Fruit fly (Drosophila melanogaster) whole organism, embryonic: ENCODE data around the gene CG3335.

Experiments
- Atf-2 ChIP-seq: fragments of 200-800 bp; sonication (Bioruptor generic); optimal IDR thresholded peaks from 2 replicates; lab custom pipeline; 2016; ENCODE audit warnings: missing biosample characterization, missing genetic modification characterization
- CG10321 ChIP-seq: fragments of 200-800 bp; sonication (Bioruptor generic); IDR thresholded peaks from 2 replicates; pipeline ENCODE4 v1.3.6; 2022; ENCODE audit warnings: missing biosample characterization, missing genetic modification characterization
- CG12236 ChIP-seq: fragments of 200-800 bp; sonication (Bioruptor generic); optimal IDR thresholded peaks from 2 replicates; lab custom pipeline; 2016; ENCODE audit warnings: missing biosample characterization, missing genetic modification characterization
- CG12769 ChIP-seq: fragments of 200-800 bp; sonication (Bioruptor generic); optimal IDR thresholded peaks from 2 replicates; lab custom pipeline; 2019; ENCODE audit warnings: missing biosample characterization, mild to moderate bottlenecking, missing genetic modification characterization, moderate library complexity
- CG13296 ChIP-seq: fragments of 200-800 bp; sonication (Bioruptor generic); optimal IDR thresholded peaks from 3 replicates; lab custom pipeline; 2018; ENCODE audit warnings: missing biosample characterization, mild to moderate bottlenecking, missing genetic modification characterization
- CG15011 ChIP-seq: fragments of 200-800 bp; sonication (Bioruptor generic); optimal IDR thresholded peaks from 3 replicates; lab custom pipeline; 2018; ENCODE audit warnings: missing biosample characterization, mild to moderate bottlenecking, missing genetic modification characterization
- CG15269 ChIP-seq: fragments of 200-800 bp; sonication (Bioruptor generic); optimal IDR thresholded peaks from 2 replicates; lab custom pipeline; 2018; ENCODE audit warnings: missing biosample characterization, mild to moderate bottlenecking, missing genetic modification characterization, moderate library complexity
- CG17328 ChIP-seq: fragments of 200-800 bp; sonication (Bioruptor generic); IDR thresholded peaks from 2 replicates; pipeline ENCODE4 v1.3.6; 2022; ENCODE audit warnings: missing biosample characterization, missing genetic modification characterization
- CG17829 ChIP-seq: fragments of 200-800 bp; optimal IDR thresholded peaks from 2 replicates; lab custom pipeline; 2019; ENCODE audit warnings: missing biosample characterization, mild to moderate bottlenecking, missing genetic modification characterization, moderate library complexity
- CG34224 ChIP-seq: fragments of 200-800 bp; sonication (Bioruptor generic); IDR thresholded peaks from 3 replicates; pipeline ENCODE4 v1.3.6; 2022; ENCODE audit warnings: missing biosample characterization, missing genetic modification characterization; ENCODE audit not compliant: partially characterized antibody
- CG4282 ChIP-seq: fragments of 200-800 bp; sonication (Bioruptor generic); optimal IDR thresholded peaks from 2 replicates; lab custom pipeline; 2016; ENCODE audit warnings: missing biosample characterization, missing genetic modification characterization
- CG4404 ChIP-seq: fragments of 200-800 bp; sonication (Bioruptor generic); IDR thresholded peaks from 2 replicates; pipeline ENCODE4 v1.3.6; 2022; ENCODE audit warnings: missing biosample characterization, missing genetic modification characterization
- CG4730 ChIP-seq: fragments of 200-800 bp; sonication (Bioruptor generic); IDR thresholded peaks from 2 replicates; pipeline ENCODE4 v1.3.6; 2022; ENCODE audit warnings: missing biosample characterization, missing genetic modification characterization
- CG4854 ChIP-seq: fragments of 200-800 bp; sonication (Bioruptor generic); optimal IDR thresholded peaks from 2 replicates; lab custom pipeline; 2016; ENCODE audit warnings: missing biosample characterization, missing genetic modification characterization, inconsistent platforms
- CG5180 ChIP-seq: fragments of 200-800 bp; sonication (Bioruptor generic); optimal IDR thresholded peaks from 3 replicates; lab custom pipeline; 2017; ENCODE audit warnings: missing biosample characterization, missing genetic modification characterization, mild to moderate bottlenecking, moderate library complexity, missing genetic modification reagents
- CG8290 ChIP-seq, 3 experiments: fragments of 200-800 bp; sonication (Bioruptor generic); optimal IDR thresholded peaks; 2 replicates each; lab custom pipeline; 2016 to 2019; ENCODE audit warnings: missing biosample characterization in 3 of 3, missing genetic modification characterization in 3 of 3, mild to moderate bottlenecking in 2 of 3, moderate library complexity in 1 of 3
- CTCF ChIP-seq: fragments of 200-800 bp; sonication (Bioruptor generic); optimal IDR thresholded peaks from 2 replicates; lab custom pipeline; 2017; ENCODE audit warnings: missing biosample characterization, mild to moderate bottlenecking, missing genetic modification characterization, moderate library complexity
- D ChIP-seq, 2 experiments: fragments of 200-800 bp in 1 of 2; fragments of >200 bp in 1 of 2; sonication (Bioruptor generic) in 1 of 2; optimal IDR thresholded peaks; 2 replicates in 1 of 2; 3 replicates in 1 of 2; lab custom pipeline; 2017; ENCODE audit warnings: mild to moderate bottlenecking in 1 of 2, missing biosample characterization in 1 of 2, missing genetic modification characterization in 1 of 2, missing genetic modification reagents in 1 of 2
- Deaf1 ChIP-seq: fragments of 200-800 bp; optimal IDR thresholded peaks from 3 replicates; lab custom pipeline; 2019; ENCODE audit warnings: missing biosample characterization, mild to moderate bottlenecking, missing genetic modification characterization, moderate library complexity
- Dek ChIP-seq: fragments of 200-800 bp; sonication (Bioruptor generic); optimal IDR thresholded peaks from 3 replicates; lab custom pipeline; 2019; ENCODE audit warnings: missing biosample characterization, mild to moderate bottlenecking, missing genetic modification characterization, moderate library complexity
- Doc2 ChIP-seq: fragments of 200-800 bp; sonication (Bioruptor generic); IDR thresholded peaks from 2 replicates; pipeline ENCODE4 v1.3.6; 2022; ENCODE audit warnings: missing biosample characterization, missing genetic modification characterization
- Dp ChIP-seq: fragments of 200-800 bp; sonication (Bioruptor generic); optimal IDR thresholded peaks from 2 replicates; lab custom pipeline; 2018; ENCODE audit warnings: missing biosample characterization, mild to moderate bottlenecking, missing genetic modification characterization, moderate library complexity
- Fer1 ChIP-seq: fragments of 200-800 bp; sonication (Bioruptor generic); optimal IDR thresholded peaks from 2 replicates; lab custom pipeline; 2017; ENCODE audit warnings: missing biosample characterization, mild to moderate bottlenecking, missing genetic modification characterization
- Hmx ChIP-seq: fragments of 200-800 bp; sonication (Bioruptor generic); optimal IDR thresholded peaks from 2 replicates; lab custom pipeline; 2016; ENCODE audit warnings: missing biosample characterization, missing genetic modification characterization
- Hr78 ChIP-seq, 2 experiments: fragments of 200-800 bp in 1 of 2; fragments of >200 bp in 1 of 2; sonication (Bioruptor generic) in 1 of 2; optimal IDR thresholded peaks; 2 replicates each; lab custom pipeline; 2017 to 2019; ENCODE audit warnings: missing biosample characterization in 2 of 2, missing genetic modification characterization in 2 of 2, mild to moderate bottlenecking in 1 of 2, moderate library complexity in 1 of 2
- MBD-R2 ChIP-seq: fragments of 200-800 bp; sonication (Bioruptor generic); IDR thresholded peaks from 2 replicates; pipeline ENCODE4 v1.3.6; 2022; ENCODE audit warnings: missing biosample characterization, missing genetic modification characterization
- Nf-YA ChIP-seq: fragments of 200-800 bp; sonication (Bioruptor generic); IDR thresholded peaks from 2 replicates; pipeline ENCODE4 v1.3.6; 2022; ENCODE audit warnings: missing biosample characterization, missing genetic modification characterization
- Opbp ChIP-seq: fragments of 200-800 bp; sonication (Bioruptor generic); IDR thresholded peaks from 3 replicates; pipeline ENCODE4 v1.3.6; 2022; ENCODE audit warnings: missing biosample characterization, missing genetic modification characterization; ENCODE audit not compliant: partially characterized antibody
- Rx ChIP-seq: fragments of 200-800 bp; sonication (Bioruptor generic); IDR thresholded peaks from 2 replicates; pipeline ENCODE4 v1.3.6; 2022; ENCODE audit warnings: missing biosample characterization, missing genetic modification characterization
- Xrp1 ChIP-seq: fragments of 200-800 bp; sonication (Bioruptor generic); IDR thresholded peaks from 2 replicates; pipeline ENCODE4 v1.3.6; 2022; ENCODE audit warnings: missing biosample characterization, missing genetic modification characterization
- ash1 ChIP-seq: fragments of 200-800 bp; sonication (Bioruptor generic); optimal IDR thresholded peaks from 2 replicates; lab custom pipeline; 2018; ENCODE audit warnings: missing biosample characterization, mild to moderate bottlenecking, missing genetic modification characterization
- ato ChIP-seq: fragments of 200-800 bp; sonication (Bioruptor generic); IDR thresholded peaks from 2 replicates; pipeline ENCODE4 v1.3.6; 2022; ENCODE audit warnings: missing biosample characterization, missing genetic modification characterization; ENCODE audit not compliant: partially characterized antibody
- az2 ChIP-seq: fragments of 200-800 bp; sonication (Bioruptor generic); optimal IDR thresholded peaks from 3 replicates; lab custom pipeline; 2016; ENCODE audit warnings: missing biosample characterization, missing genetic modification characterization
- corto ChIP-seq: fragments of 200-800 bp; sonication (Bioruptor generic); optimal IDR thresholded peaks from 2 replicates; lab custom pipeline; 2016; ENCODE audit warnings: missing biosample characterization, mild to moderate bottlenecking, missing genetic modification characterization, moderate library complexity
- dimm ChIP-seq: fragments of 200-800 bp; sonication (Bioruptor generic); IDR thresholded peaks from 2 replicates; pipeline ENCODE4 v1.3.6; 2022; ENCODE audit warnings: missing biosample characterization, missing genetic modification characterization
- dmrt11E ChIP-seq: fragments of 200-800 bp; sonication (Bioruptor generic); optimal IDR thresholded peaks from 3 replicates; lab custom pipeline; 2018; ENCODE audit warnings: missing biosample characterization, mild to moderate bottlenecking, missing genetic modification characterization, moderate library complexity
- gcm2 ChIP-seq: fragments of 200-800 bp; sonication (Bioruptor generic); optimal IDR thresholded peaks from 2 replicates; lab custom pipeline; 2016; ENCODE audit warnings: missing biosample characterization, missing genetic modification characterization
- hth ChIP-seq: fragments of >200 bp; optimal IDR thresholded peaks from 2 replicates; lab custom pipeline; 2017; ENCODE audit warnings: inconsistent platforms
- onecut ChIP-seq: fragments of 200-800 bp; sonication (Bioruptor generic); IDR thresholded peaks from 2 replicates; pipeline ENCODE4 v1.3.6; 2022; ENCODE audit warnings: missing biosample characterization, missing genetic modification characterization
- otp ChIP-seq: fragments of 200-800 bp; sonication (Bioruptor generic); IDR thresholded peaks from 3 replicates; pipeline ENCODE4, ENCODE4 v1.3.6; 2022; ENCODE audit warnings: missing biosample characterization, missing genetic modification characterization
- pb ChIP-seq: fragments of 200-800 bp; sonication (Bioruptor generic); optimal IDR thresholded peaks from 3 replicates; lab custom pipeline; 2016; ENCODE audit warnings: missing biosample characterization, missing genetic modification characterization
- peb ChIP-seq: fragments of 200-800 bp; sonication (Bioruptor generic); IDR thresholded peaks from 2 replicates; pipeline ENCODE4 v1.3.6; 2022; ENCODE audit warnings: missing biosample characterization, missing genetic modification characterization
- pnt ChIP-seq: fragments of 200-800 bp; sonication (Bioruptor generic); optimal IDR thresholded peaks from 3 replicates; lab custom pipeline; 2016; ENCODE audit warnings: missing biosample characterization, missing genetic modification characterization
- run ChIP-seq: fragments of 200-800 bp; sonication (Bioruptor generic); optimal IDR thresholded peaks from 3 replicates; lab custom pipeline; 2018; ENCODE audit warnings: missing biosample characterization, mild to moderate bottlenecking, missing genetic modification characterization
- sc ChIP-seq, 3 experiments: fragments of >200 bp in 2 of 3; fragments of 200-800 bp in 1 of 3; sonication (Bioruptor generic) in 1 of 3; optimal IDR thresholded peaks; 2 replicates in 2 of 3; 3 replicates in 1 of 3; lab custom pipeline; 2017; ENCODE audit warnings: mild to moderate bottlenecking in 1 of 3, missing biosample characterization in 1 of 3, missing genetic modification characterization in 1 of 3, missing genetic modification reagents in 1 of 3
- sens-2 ChIP-seq: fragments of 200-800 bp; sonication (Bioruptor generic); IDR thresholded peaks from 2 replicates; pipeline ENCODE4 v1.3.6; 2022; ENCODE audit warnings: missing biosample characterization, missing genetic modification characterization
- sisA ChIP-seq: fragments of 200-800 bp; sonication (Bioruptor generic); IDR thresholded peaks from 2 replicates; pipeline ENCODE4 v1.3.6; 2022; ENCODE audit warnings: missing biosample characterization, missing genetic modification characterization
- tin ChIP-seq: fragments of 200-800 bp; sonication (Bioruptor generic); optimal IDR thresholded peaks from 3 replicates; lab custom pipeline; 2016; ENCODE audit warnings: missing biosample characterization, missing genetic modification characterization
- twi ChIP-seq: fragments of 200-800 bp; optimal IDR thresholded peaks from 2 replicates; lab custom pipeline; 2019; ENCODE audit warnings: missing biosample characterization, mild to moderate bottlenecking, missing genetic modification characterization, moderate library complexity
- yki ChIP-seq: fragments of >200 bp; optimal IDR thresholded peaks from 3 replicates; lab custom pipeline; 2018

CG3335 gene

dm6 chr3L:9613960-9614588, 10.0 kb upstream of the CG3335 start (continued):
- TF ChIP-seq corto (GFP tag; lab: Kevin White, UChicago) (no peak), Dek (tag; lab: Kevin White, UChicago) (peak; percentile 41), gcm2 (GFP tag; lab: Kevin White, UChicago) (no peak), run (tag; lab: Kevin White, UChicago) (no peak), peb (no peak), twi (no peak), Dp (GFP tag; lab: Kevin White, UChicago) (peak; percentile 90), sc (optimal IDR thresholded peaks at IDR 0.05; lab: Kevin White, UChicago) (no peak), sc (GFP tag; optimal IDR thresholded peaks at IDR 0.05; lab: Kevin White, UChicago) (no peak), Doc2 (GFP tag; lab: Robert Waterston, UW) (no peak), sisA (GFP tag; lab: Robert Waterston, UW) (peak; percentile 76), Hr78 (GFP tag; optimal IDR thresholded peaks at IDR 0.05; lab: Kevin White, UChicago) (peak in 1 of 2 experiments; percentile 33), CG4730 (GFP tag; lab: Robert Waterston, UW) (no peak), yki (lab: Kevin White, UChicago) (no peak), dmrt11E (tag; lab: Kevin White, UChicago) (no peak), CG13296 (no peak), onecut (GFP tag; lab: Robert Waterston, UW) (no peak), tin (peak; percentile 59), CG5180 (no peak), Xrp1 (GFP tag; lab: Robert Waterston, UW) (no peak), CG17328 (GFP tag; lab: Robert Waterston, UW) (0 out of 2 replicates have a peak, but pooled peaks have one; percentile 12), CG4404 (GFP tag; lab: Robert Waterston, UW) (no peak), hth (lab: Kevin White, UChicago) (no peak), CTCF (GFP tag; lab: Kevin White, UChicago) (peak; percentile 97), CG4854 (GFP tag; lab: Kevin White, UChicago) (no peak), CG10321 (GFP tag; lab: Robert Waterston, UW) (no peak), sens-2 (GFP tag; lab: Robert Waterston, UW) (no peak), Rx (GFP tag; lab: Robert Waterston, UW) (no peak), CG12236 (GFP tag; lab: Kevin White, UChicago) (no peak), pb (GFP tag; lab: Kevin White, UChicago) (no peak), CG34224 (GFP tag; lab: Robert Waterston, UW) (no peak), otp (no peak), MBD-R2 (peak; percentile 46; the same call in 1 of the 2 replicates), Fer1 (GFP tag; lab: Kevin White, UChicago) (no peak), az2 (no peak), ato (GFP tag; lab: Robert Waterston, UW) (no peak), ash1 (GFP tag; lab: Kevin White, UChicago) (no peak), Atf-2 (GFP tag; lab: Kevin White, UChicago) (no peak), D (optimal IDR thresholded peaks at IDR 0.05; lab: Kevin White, UChicago) (no peak), D (GFP tag; optimal IDR thresholded peaks at IDR 0.05; lab: Kevin White, UChicago) (no peak), CG17829 (no peak), CG15269 (no peak), Nf-YA (GFP tag; lab: Robert Waterston, UW) (no peak), Hmx (no peak), Deaf1 (tag; lab: Kevin White, UChicago) (no peak), CG4282 (GFP tag; lab: Kevin White, UChicago) (no peak), pnt (peak; percentile 69), CG15011 (GFP tag; lab: Kevin White, UChicago) (no peak), Opbp (GFP tag; lab: Robert Waterston, UW) (peak; percentile 48; the same call in 1 of the 3 replicates), CG12769 (tag; lab: Kevin White, UChicago) (no peak), dimm (GFP tag; lab: Robert Waterston, UW) (no peak), CG8290 (GFP tag; optimal IDR thresholded peaks at IDR 0.05; lab: Kevin White, UChicago) (no peak), CG8290 (tag; optimal IDR thresholded peaks at IDR 0.05; lab: Kevin White, UChicago) (no peak)
